Fruit fly (Drosophila melanogaster): ENCODE data around the gene Ugt37B1.

dm6 chr2L:6236426-6236825 lies 11.6 kb downstream of the Ugt37B1 start:
- peak; percentile 1 for TF ChIP-seq svp (GFP tag)
- no peak for TF ChIP-seq Hr4 (GFP tag; optimal IDR thresholded peaks at IDR 0.05)
- TF ChIP-seq Sox14 (GFP tag; optimal IDR thresholded peaks at IDR 0.05) = no peak
- no peak for TF ChIP-seq achi (GFP tag; optimal IDR thresholded peaks at IDR 0.05)
